Worm (Caenorhabditis elegans) whole organism, L4/young adult: Measurements from ENCODE around the gene idpp-5.

Experiments used
- W03F9.2 ChIP-seq: fragments of 150-350 bp; optimal IDR thresholded peaks from 2 replicates; lab custom pipeline; 2014; ENCODE audit warnings: missing biosample characterization, missing genetic modification characterization
- dao-5 ChIP-seq: sonication (generic microtip); optimal IDR thresholded peaks from 2 replicates; lab custom pipeline; 2016; ENCODE audit warnings: missing genotype, missing genetic modification characterization, moderate library complexity, missing compliant biosample characterization

DNA sequence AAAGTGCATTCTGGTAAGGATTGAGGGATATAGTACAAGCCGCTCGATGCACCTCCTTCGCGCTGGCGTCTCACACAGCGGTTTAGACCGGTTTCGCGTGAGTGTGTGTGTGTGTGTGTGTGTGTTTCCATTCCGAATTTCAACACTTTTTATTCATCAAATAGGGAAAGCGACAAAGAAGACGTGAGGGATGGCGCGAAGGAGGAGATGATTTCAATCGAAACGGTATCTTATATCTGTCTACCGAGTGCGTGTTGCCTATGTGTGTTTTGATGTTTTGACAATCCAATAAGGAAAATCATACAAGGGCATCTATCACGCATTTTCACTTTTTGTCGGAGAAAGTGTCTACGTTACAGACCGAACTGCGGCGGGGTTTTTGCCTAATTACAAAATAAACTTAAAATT, 45.1 kb upstream of the idpp-5 start:
- TF ChIP-seq dao-5: no peak
- TF ChIP-seq W03F9.2: no peak
